Worm (Caenorhabditis elegans): ENCODE results near the gene F11A10.6.

DNA sequence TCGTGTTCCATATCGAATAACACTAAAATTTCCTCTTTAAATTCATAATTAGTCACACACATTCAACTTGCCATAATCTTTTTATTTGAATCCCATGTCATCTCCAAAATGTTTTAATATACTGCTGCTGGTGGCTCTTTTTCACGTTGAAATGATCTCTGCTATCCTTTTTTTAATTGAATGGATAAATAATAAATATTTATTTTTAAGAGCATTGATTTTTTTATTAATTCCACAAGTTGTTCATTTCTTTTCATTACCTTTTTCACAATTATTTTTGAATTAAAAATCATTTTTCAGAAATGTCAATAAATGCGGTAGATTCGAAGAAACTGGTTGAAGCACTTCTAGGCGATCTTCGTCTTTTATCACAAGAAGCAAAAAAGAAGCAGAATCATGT, 7.0 kb upstream of the F11A10.6 start, which contains the start of gene mon-2:
- no peak for TF ChIP-seq him-1 (tag; optimal IDR thresholded peaks at IDR 0.05)
- no peak for TF ChIP-seq W03F9.2 (tag; optimal IDR thresholded peaks at IDR 0.05)
- TF ChIP-seq dao-5 (tag; optimal IDR thresholded peaks at IDR 0.05) = no peak

Measured in whole organism, L4/young adult.